Worm (Caenorhabditis elegans): ENCODE results near the gene sap-49.

Gene sap-49

DNA sequence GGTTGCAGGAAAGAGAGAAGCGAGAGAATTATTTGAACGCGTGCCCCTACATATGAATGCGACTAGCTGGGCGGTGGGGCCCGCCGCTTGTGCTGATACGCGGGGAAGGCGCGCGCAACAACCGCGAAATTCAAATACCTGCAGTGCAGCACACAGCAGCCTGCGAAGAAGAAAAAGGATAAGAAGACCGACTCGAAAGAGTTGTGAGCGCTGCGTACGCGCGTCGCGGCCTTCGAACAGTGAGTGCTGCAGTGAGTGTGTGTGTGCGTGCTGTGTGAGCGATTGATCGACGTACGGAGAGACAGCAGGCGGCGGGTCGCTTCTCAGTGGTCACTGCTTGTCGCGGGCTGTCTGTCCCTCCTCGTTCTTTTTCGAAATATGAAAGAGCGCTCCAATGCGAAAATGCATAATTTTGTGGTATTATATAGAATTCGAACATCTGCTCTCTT lies 7.3 kb downstream of the sap-49 start (continued):
- TF ChIP-seq F22D6.2 (tag; optimal IDR thresholded peaks at IDR 0.05) (peak; percentile 70), nhr-90 (tag; optimal IDR thresholded peaks at IDR 0.05) (peak; percentile 72), snpc-1.3 (tag; optimal IDR thresholded peaks at IDR 0.05; ENCODE audit: insufficient read depth) (no peak), unc-62 (GFP tag; optimal IDR thresholded peaks at IDR 0.05) (peak; percentile 68), madf-8 (GFP tag; conservative IDR thresholded peaks at IDR 0.05) (0 out of 2 replicates have a peak, but pooled peaks have one; percentile 14), F52B5.7 (tag; optimal IDR thresholded peaks at IDR 0.05) (peak; percentile 81), dpff-1 (tag; optimal IDR thresholded peaks at IDR 0.05) (no peak), nhr-179 (tag; optimal IDR thresholded peaks at IDR 0.05) (no peak), madf-10 (tag; optimal IDR thresholded peaks at IDR 0.05) (peak; percentile 90), ceh-40 (GFP tag; IDR thresholded peaks at IDR 0.05) (0 out of 2 replicates have a peak, but pooled peaks have one; percentile 30), K11D2.4 (GFP tag; IDR thresholded peaks at IDR 0.05) (peak; percentile 93)

DNA sequence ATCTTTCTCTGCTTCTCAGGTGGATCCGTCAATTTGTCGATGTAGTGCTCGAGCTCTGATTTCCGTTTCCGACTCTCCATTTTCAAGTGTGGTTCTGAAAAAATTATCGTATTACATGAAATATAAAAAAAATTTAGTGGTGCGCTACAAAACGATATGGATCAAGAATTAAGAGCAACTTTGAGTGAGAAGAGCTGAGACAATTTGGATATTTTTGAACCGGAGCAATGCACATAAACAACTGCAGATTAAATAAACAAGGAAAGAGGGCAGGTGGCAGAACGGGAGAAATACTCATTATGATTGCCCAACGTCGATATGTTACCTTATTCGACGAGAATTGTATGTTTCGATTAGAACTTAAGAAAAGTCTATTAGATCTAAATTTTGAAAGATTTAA lies 7.9 kb downstream of the sap-49 start, which contains the start of gene swsn-7:
TSS of gene swsn-7 (minus strand) at position 101 of the 400 bp plus-strand sequence.
- no peak for TF ChIP-seq athp-1 (tag; optimal IDR thresholded peaks at IDR 0.05)

DNA sequence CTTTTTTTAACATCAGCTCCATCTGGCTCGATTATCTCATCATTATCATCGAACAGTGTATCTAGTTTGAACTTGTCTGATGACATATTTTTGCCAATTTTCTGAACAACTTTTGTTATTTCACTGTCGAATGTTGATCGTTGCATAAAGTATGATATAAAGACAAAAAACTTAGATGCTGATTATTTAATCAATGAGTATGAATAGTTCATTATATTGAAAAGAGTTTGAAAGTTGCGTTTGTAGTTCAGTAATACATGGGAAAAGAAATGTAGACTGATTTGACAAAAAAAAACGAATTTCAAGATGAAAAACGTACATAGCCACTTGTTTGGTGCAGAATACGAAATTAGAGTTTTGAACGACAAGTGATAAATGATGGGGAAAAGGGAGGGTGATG lies 13.1 kb downstream of the sap-49 start, which contains the start of gene hda-2:
TSS of gene hda-2 (minus strand) at position 101 of the 400 bp plus-strand sequence.
- TF ChIP-seq hrde-1 (tag; optimal IDR thresholded peaks at IDR 0.05; ENCODE audit: borderline replicate concordance) (peak; percentile 9), pbrm-1 (GFP tag; IDR thresholded peaks at IDR 0.05) (0 out of 2 replicates have a peak, but pooled peaks have one; percentile 18), ekl-4 (GFP tag; IDR thresholded peaks at IDR 0.05) (0 out of 2 replicates have a peak, but pooled peaks have one; percentile 26), ztf-25 (GFP tag; IDR thresholded peaks at IDR 0.05) (no peak), Y56A3A.18 (GFP tag; IDR thresholded peaks at IDR 0.05) (no peak)

- TF ChIP-seq ztf-3 (GFP tag; optimal IDR thresholded peaks at IDR 0.05) (peak; percentile 5), dox-1 (GFP tag; IDR thresholded peaks at IDR 0.05) (peak; percentile 31; the same call in 1 of the 2 replicates), repo-1 (tag; optimal IDR thresholded peaks at IDR 0.05) (peak; percentile 42), athp-1 (tag; optimal IDR thresholded peaks at IDR 0.05) (peak; percentile 60), Y53G8AR.9 (GFP tag; conservative IDR thresholded peaks at IDR 0.05) (peak; percentile 44; the same call in 1 of the 2 replicates), Y56A3A.18 (GFP tag; IDR thresholded peaks at IDR 0.05) (peak; percentile 14; the same call in 1 of the 2 replicates), mcd-1 (GFP tag; IDR thresholded peaks at IDR 0.05) (0 out of 2 replicates have a peak, but pooled peaks have one; percentile 21), xnd-1 (tag; optimal IDR thresholded peaks at IDR 0.05) (no peak), hlh-12 (tag; optimal IDR thresholded peaks at IDR 0.05) (no peak), atf-7 (tag; optimal IDR thresholded peaks at IDR 0.05) (peak; percentile 45), ztf-22 (GFP tag; optimal IDR thresholded peaks at IDR 0.05) (peak; percentile 51), F57C9.4 (tag; optimal IDR thresholded peaks at IDR 0.05) (no peak), lin-26 (GFP tag; IDR thresholded peaks at IDR 0.05) (peak; percentile 33; the same call in 1 of the 2 replicates), B0336.3 (GFP tag; IDR thresholded peaks at IDR 0.05) (peak; percentile 84), ZK185.1 (tag; optimal IDR thresholded peaks at IDR 0.05; ENCODE audit: poor library complexity, severe bottlenecking) (no peak), egl-44 (GFP tag; IDR thresholded peaks at IDR 0.05) (no peak), egrh-3 (GFP tag; IDR thresholded peaks at IDR 0.05) (no peak), F52B5.7 (tag; optimal IDR thresholded peaks at IDR 0.05) (peak; percentile 52), madf-10 (tag; optimal IDR thresholded peaks at IDR 0.05) (no peak), zim-3 (tag; optimal IDR thresholded peaks at IDR 0.05) (peak; percentile 9), snpc-1.3 (tag; optimal IDR thresholded peaks at IDR 0.05; ENCODE audit: insufficient read depth) (peak; percentile 20), nfyb-1 (GFP tag; IDR thresholded peaks at IDR 0.05) (peak; percentile 71), tlf-1 (GFP tag; optimal IDR thresholded peaks at IDR 0.05) (peak; percentile 67), tbp1 (GFP tag; optimal IDR thresholded peaks at IDR 0.05) (peak; percentile 12), Y95B8A.8 (GFP tag; IDR thresholded peaks at IDR 0.05) (peak; percentile 68; the same call in 1 of the 2 replicates), attf-6 (GFP tag; IDR thresholded peaks at IDR 0.05) (peak; percentile 56; the same call in 1 of the 2 replicates), dpl-1 (GFP tag; optimal IDR thresholded peaks at IDR 0.05) (no peak), ztf-26 (tag; optimal IDR thresholded peaks at IDR 0.05) (peak; percentile 55), ceh-27 (GFP tag; optimal IDR thresholded peaks at IDR 0.05) (no peak), rcor-1 (GFP tag; IDR thresholded peaks at IDR 0.05) (peak; percentile 43; the same call in 1 of the 2 replicates), nhr-90 (tag; optimal IDR thresholded peaks at IDR 0.05) (no peak)
Measured at ce11 chrII:8020580-8021044, 15.0 kb downstream of the sap-49 start.

Data from whole organism, young adult.